Fruit fly (Drosophila melanogaster): ENCODE results near the gene CG11403.

Gene CG11403

dm6 chrX:1239832-1240231 is at the start of gene CG11403 (continued):
- peak; percentile 34 for TF ChIP-seq CG12391 (tag; optimal IDR thresholded peaks at IDR 0.05)
- no peak for TF ChIP-seq da (GFP tag; optimal IDR thresholded peaks at IDR 0.05)
- TF ChIP-seq shn (GFP tag; optimal IDR thresholded peaks at IDR 0.05), result no peak
- TF ChIP-seq Atf6 (GFP tag; IDR thresholded peaks at IDR 0.05), result no peak
- no peak; the same call in 1 of the 2 replicates for TF ChIP-seq Rfx (GFP tag; IDR thresholded peaks at IDR 0.05)
- no peak for TF ChIP-seq sqz (GFP tag; optimal IDR thresholded peaks at IDR 0.05)
- TF ChIP-seq z (GFP tag; IDR thresholded peaks at IDR 0.05), result no peak
- peak in 1 of 2 experiments; percentile 37 for TF ChIP-seq Hr51 (GFP tag; optimal IDR thresholded peaks at IDR 0.05)
- no peak for TF ChIP-seq tio (GFP tag; optimal IDR thresholded peaks at IDR 0.05)
- no peak for TF ChIP-seq twi (tag; optimal IDR thresholded peaks at IDR 0.05)
- TF ChIP-seq jumu (GFP tag; optimal IDR thresholded peaks at IDR 0.05), result peak; percentile 58
- TF ChIP-seq cg (GFP tag; optimal IDR thresholded peaks at IDR 0.05), result no peak
- TF ChIP-seq br (optimal IDR thresholded peaks at IDR 0.05), result no peak
- TF ChIP-seq pzg (GFP tag; optimal IDR thresholded peaks at IDR 0.05), result peak; percentile 65
- TF ChIP-seq Mad (GFP tag; optimal IDR thresholded peaks at IDR 0.05), result no peak
- TF ChIP-seq ham (GFP tag; IDR thresholded peaks at IDR 0.05), result no peak
- TF ChIP-seq otp (GFP tag; IDR thresholded peaks at IDR 0.05), result no peak
- no peak for TF ChIP-seq PHDP (tag; optimal IDR thresholded peaks at IDR 0.05)
- no peak for TF ChIP-seq CG15011 (GFP tag; optimal IDR thresholded peaks at IDR 0.05)
- TF ChIP-seq CG32767 (GFP tag; IDR thresholded peaks at IDR 0.05), result no peak
- no peak for TF ChIP-seq yki (optimal IDR thresholded peaks at IDR 0.05)
- no peak for TF ChIP-seq CG7987 (GFP tag; optimal IDR thresholded peaks at IDR 0.05)
- TF ChIP-seq CG1529 (GFP tag; optimal IDR thresholded peaks at IDR 0.05), result no peak
- no peak for TF ChIP-seq YL-1 (GFP tag; optimal IDR thresholded peaks at IDR 0.05)
- TF ChIP-seq CG9727 (GFP tag; optimal IDR thresholded peaks at IDR 0.05), result peak; percentile 27
- no peak for TF ChIP-seq ERR (GFP tag; optimal IDR thresholded peaks at IDR 0.05)
- peak; percentile 23 for TF ChIP-seq CG33213 (GFP tag; optimal IDR thresholded peaks at IDR 0.05)
- peak; percentile 43 for TF ChIP-seq CG13624 (GFP tag; optimal IDR thresholded peaks at IDR 0.05)
- no peak for TF ChIP-seq eve (GFP tag; optimal IDR thresholded peaks at IDR 0.05)
- TF ChIP-seq CG8765 (GFP tag; IDR thresholded peaks at IDR 0.05), result no peak
- TF ChIP-seq gro (GFP tag; optimal IDR thresholded peaks at IDR 0.05), result peak; percentile 2
- TF ChIP-seq trem (tag; optimal IDR thresholded peaks at IDR 0.05), result peak; percentile 63
- TF ChIP-seq Oli (tag; optimal IDR thresholded peaks at IDR 0.05), result no peak
- peak; percentile 85 for TF ChIP-seq Med (GFP tag)
- no peak for TF ChIP-seq pnt (GFP tag; optimal IDR thresholded peaks at IDR 0.05)
- no peak for TF ChIP-seq HmgD (GFP tag; optimal IDR thresholded peaks at IDR 0.05)
- peak; percentile 59 for TF ChIP-seq CG17186 (GFP tag; optimal IDR thresholded peaks at IDR 0.05)
- no peak for TF ChIP-seq ap (GFP tag; IDR thresholded peaks at IDR 0.05)
- TF ChIP-seq CG1792 (GFP tag; optimal IDR thresholded peaks at IDR 0.05), result no peak
- peak; percentile 74 for TF ChIP-seq hkb (optimal IDR thresholded peaks at IDR 0.05)
- TF ChIP-seq hkb (GFP tag; IDR thresholded peaks at IDR 0.05), result no peak
- no peak for TF ChIP-seq CG10979 (tag; optimal IDR thresholded peaks at IDR 0.05)
- TF ChIP-seq CG10209 (GFP tag; optimal IDR thresholded peaks at IDR 0.05), result no peak
- no peak for TF ChIP-seq ro (GFP tag; IDR thresholded peaks at IDR 0.05)
- TF ChIP-seq CG17802 (tag; optimal IDR thresholded peaks at IDR 0.05), result no peak
- peak; percentile 7 for TF ChIP-seq Hmr (GFP tag; optimal IDR thresholded peaks at IDR 0.05)
- TF ChIP-seq Drgx (GFP tag; IDR thresholded peaks at IDR 0.05), result no peak
- no peak for TF ChIP-seq Hr39 (optimal IDR thresholded peaks at IDR 0.05)
- TF ChIP-seq CG4282 (GFP tag; optimal IDR thresholded peaks at IDR 0.05), result no peak
- TF ChIP-seq CG17829 (tag; optimal IDR thresholded peaks at IDR 0.05), result peak; percentile 22
- TF ChIP-seq CG3838 (GFP tag; optimal IDR thresholded peaks at IDR 0.05), result no peak
- TF ChIP-seq CG34224 (GFP tag; IDR thresholded peaks at IDR 0.05; ENCODE audit: partially characterized antibody), result peak; percentile 74
- no peak for TF ChIP-seq pita (GFP tag; optimal IDR thresholded peaks at IDR 0.05)
- peak; percentile 4 for TF ChIP-seq zen (tag; optimal IDR thresholded peaks at IDR 0.05)
